Worm (Caenorhabditis elegans) whole organism, mixed stage, embryonic: Measurements from ENCODE around the gene F40G9.5.
A peak's percentile ranks its signal among the peaks of the same experiment; 100 is the strongest.

Experiments used
- M03D4.4 ChIP-seq: sonication (generic microtip); optimal IDR thresholded peaks from 2 replicates; lab custom pipeline; 2017; ENCODE audit warnings: mild to moderate bottlenecking, missing genetic modification characterization, missing compliant biosample characterization
- bed-3 ChIP-seq: fragments of 200-800 bp; sonication (Bioruptor generic); optimal IDR thresholded peaks from 3 replicates; lab custom pipeline; 2018; ENCODE audit warnings: mild to moderate bottlenecking, missing genetic modification characterization, moderate library complexity, missing compliant biosample characterization
- blmp-1 ChIP-seq: fragments of 150-350 bp; optimal IDR thresholded peaks from 2 replicates; lab custom pipeline; 2014; ENCODE audit warnings: missing biosample characterization, missing genetic modification characterization
- ceh-39 ChIP-seq: fragments of 150-350 bp; optimal IDR thresholded peaks from 2 replicates; lab custom pipeline; 2014; ENCODE audit warnings: missing biosample characterization, missing genetic modification characterization
- ceh-83 ChIP-seq: fragments of 200-800 bp; sonication (Bioruptor generic); optimal IDR thresholded peaks from 2 replicates; lab custom pipeline; 2018; ENCODE audit warnings: mild to moderate bottlenecking, missing genetic modification characterization, missing compliant biosample characterization
- ces-1 ChIP-seq: fragments of 150-350 bp; optimal IDR thresholded peaks from 2 replicates; lab custom pipeline; 2014; ENCODE audit warnings: missing biosample characterization, missing genetic modification reagents, missing genetic modification characterization
- drap-1 ChIP-seq: fragments of 200-800 bp; sonication (Bioruptor generic); optimal IDR thresholded peaks from 3 replicates; lab custom pipeline; 2018; ENCODE audit warnings: mild to moderate bottlenecking, missing genetic modification characterization, missing compliant biosample characterization
- elt-1 ChIP-seq: sonication (generic microtip); optimal IDR thresholded peaks from 2 replicates; lab custom pipeline; 2017; ENCODE audit warnings: missing genetic modification characterization, mild to moderate bottlenecking, missing compliant biosample characterization, antibody characterized with exemption, moderate library complexity, borderline replicate concordance; ENCODE audit not compliant: insufficient read depth
- elt-3 ChIP-seq: fragments of 150-350 bp; optimal IDR thresholded peaks from 2 replicates; lab custom pipeline; 2014; ENCODE audit warnings: missing biosample characterization, missing genetic modification characterization
- flh-1 ChIP-seq: fragments of 200-800 bp; sonication (Bioruptor generic); optimal IDR thresholded peaks from 2 replicates; lab custom pipeline; 2018; ENCODE audit warnings: mild to moderate bottlenecking, missing genetic modification characterization, moderate library complexity, missing compliant biosample characterization
- hlh-1 ChIP-seq: fragments of 150-350 bp; optimal IDR thresholded peaks from 2 replicates; lab custom pipeline; 2014; ENCODE audit warnings: missing biosample characterization, missing genetic modification reagents, missing genetic modification characterization
- lin-32 ChIP-seq: fragments of 200-800 bp; sonication (Bioruptor generic); optimal IDR thresholded peaks from 2 replicates; lab custom pipeline; 2018; ENCODE audit warnings: mild to moderate bottlenecking, missing genetic modification characterization, missing compliant biosample characterization
- mab-5 ChIP-seq: fragments of 150-350 bp; optimal IDR thresholded peaks from 2 replicates; lab custom pipeline; 2014; ENCODE audit warnings: missing biosample characterization, missing genetic modification characterization
- mep-1 ChIP-seq: fragments of 150-350 bp; optimal IDR thresholded peaks from 2 replicates; lab custom pipeline; 2017; ENCODE audit warnings: missing biosample characterization, missing genetic modification reagents, missing genetic modification characterization, inconsistent platforms
- mls-2 ChIP-seq: sonication (generic microtip); optimal IDR thresholded peaks from 2 replicates; lab custom pipeline; 2016; ENCODE audit warnings: mild to moderate bottlenecking, missing genetic modification characterization, moderate library complexity, missing compliant biosample characterization
- nhr-12 ChIP-seq: fragments of 150-350 bp; optimal IDR thresholded peaks from 2 replicates; lab custom pipeline; 2014; ENCODE audit warnings: missing biosample characterization, missing genetic modification characterization
- nhr-2 ChIP-seq: fragments of 150-350 bp; optimal IDR thresholded peaks from 2 replicates; lab custom pipeline; 2014; ENCODE audit warnings: missing biosample characterization, missing genetic modification characterization
- nhr-237 ChIP-seq: fragments of 150-350 bp; optimal IDR thresholded peaks from 2 replicates; lab custom pipeline; 2014; ENCODE audit warnings: missing biosample characterization, missing genetic modification characterization
- nhr-28 ChIP-seq: fragments of 150-350 bp; optimal IDR thresholded peaks from 2 replicates; lab custom pipeline; 2014; ENCODE audit warnings: missing biosample characterization, missing genetic modification characterization
- nhr-76 ChIP-seq: sonication (generic microtip); optimal IDR thresholded peaks from 2 replicates; lab custom pipeline; 2017; ENCODE audit warnings: missing biosample characterization, missing genetic modification characterization
- pha-4 ChIP-seq: fragments of 150-350 bp; optimal IDR thresholded peaks from 2 replicates; lab custom pipeline; 2018; ENCODE audit warnings: missing biosample characterization, missing genetic modification reagents, missing genetic modification characterization
- sem-2 ChIP-seq: fragments of 200-800 bp; sonication (Bioruptor generic); optimal IDR thresholded peaks from 2 replicates; lab custom pipeline; 2018; ENCODE audit warnings: mild to moderate bottlenecking, missing genetic modification characterization, missing compliant biosample characterization
- snpc-4 ChIP-seq: fragments of 150-350 bp; optimal IDR thresholded peaks from 2 replicates; lab custom pipeline; 2014; ENCODE audit warnings: missing biosample characterization, missing genetic modification characterization
- sptf-1 ChIP-seq: sonication (generic microtip); optimal IDR thresholded peaks from 2 replicates; lab custom pipeline; 2017; ENCODE audit warnings: mild to moderate bottlenecking, missing genetic modification characterization, moderate library complexity, missing compliant biosample characterization
- tbx-8 ChIP-seq: fragments of 200-800 bp; sonication (Bioruptor generic); optimal IDR thresholded peaks from 2 replicates; lab custom pipeline; 2018; ENCODE audit warnings: mild to moderate bottlenecking, missing genetic modification characterization, moderate library complexity, missing compliant biosample characterization
- unc-120 ChIP-seq: sonication (generic microtip); optimal IDR thresholded peaks from 2 replicates; lab custom pipeline; 2017; ENCODE audit warnings: missing genetic modification characterization, missing compliant biosample characterization; ENCODE audit not compliant: poor library complexity, severe bottlenecking
- unc-39 ChIP-seq: fragments of 150-350 bp; optimal IDR thresholded peaks from 2 replicates; lab custom pipeline; 2014; ENCODE audit warnings: missing biosample characterization, missing genetic modification characterization
- unc-62 ChIP-seq: fragments of 150-350 bp; optimal IDR thresholded peaks from 2 replicates; lab custom pipeline; 2014; ENCODE audit warnings: missing biosample characterization, missing genetic modification reagents, missing genetic modification characterization
- zip-8 ChIP-seq: fragments of 150-350 bp; optimal IDR thresholded peaks from 2 replicates; lab custom pipeline; 2014; ENCODE audit warnings: missing biosample characterization, missing genetic modification characterization

Gene F40G9.5

ce11 chrIII:187829-188228 is 6.8 kb downstream of the F40G9.5 start, which contains the start of gene mxl-2:
TSS of gene mxl-2 (minus strand) at chrIII:188131.
- TF ChIP-seq blmp-1 (tag; lab: Kevin White, UChicago) (no peak), bed-3 (GFP tag; lab: Kevin White, UChicago) (no peak), nhr-2 (tag; lab: Kevin White, UChicago) (no peak), M03D4.4 (tag; lab: Kevin White, UChicago) (no peak), nhr-76 (tag; lab: Kevin White, UChicago) (no peak), ceh-83 (GFP tag; lab: Kevin White, UChicago) (no peak), hlh-1 (tag; lab: Kevin White, UChicago) (no peak), zip-8 (tag; lab: Kevin White, UChicago) (no peak), tbx-8 (GFP tag; lab: Kevin White, UChicago) (no peak), mep-1 (tag; lab: Kevin White, UChicago) (no peak), lin-32 (GFP tag; lab: Kevin White, UChicago) (no peak), unc-62 (no peak), pha-4 (no peak)

ce11 chrIII:188426-188888 is 7.4 kb downstream of the F40G9.5 start, which contains the start of gene ubc-20:
TSS of gene ubc-20 (plus strand) at chrIII:188838.
- TF ChIP-seq elt-3 (tag; lab: Kevin White, UChicago): no peak
- TF ChIP-seq ceh-39 (tag; lab: Kevin White, UChicago): peak; percentile 41
- TF ChIP-seq ces-1 (GFP tag; lab: Kevin White, UChicago): peak; percentile 2
- no peak for TF ChIP-seq blmp-1 (tag; lab: Kevin White, UChicago)
- TF ChIP-seq snpc-4 (tag; lab: Kevin White, UChicago): no peak
- TF ChIP-seq zip-8 (tag; lab: Kevin White, UChicago): no peak
- TF ChIP-seq tbx-8 (GFP tag; lab: Kevin White, UChicago): no peak
- TF ChIP-seq unc-120: no peak
- TF ChIP-seq mab-5 (tag; lab: Kevin White, UChicago): no peak
- TF ChIP-seq nhr-237 (tag; lab: Kevin White, UChicago): peak; percentile 31
- no peak for TF ChIP-seq elt-1 (tag; lab: Kevin White, UChicago)
- TF ChIP-seq ceh-83 (GFP tag; lab: Kevin White, UChicago): no peak
- no peak for TF ChIP-seq nhr-2 (tag; lab: Kevin White, UChicago)
- no peak for TF ChIP-seq unc-39

- TF ChIP-seq drap-1 (GFP tag; lab: Kevin White, UChicago) (no peak), nhr-237 (tag; lab: Kevin White, UChicago) (no peak), lin-32 (GFP tag; lab: Kevin White, UChicago) (no peak), elt-3 (tag; lab: Kevin White, UChicago) (no peak), ceh-39 (tag; lab: Kevin White, UChicago) (no peak), nhr-28 (no peak), mep-1 (tag; lab: Kevin White, UChicago) (no peak), M03D4.4 (tag; lab: Kevin White, UChicago) (no peak), hlh-1 (tag; lab: Kevin White, UChicago) (no peak), ceh-83 (GFP tag; lab: Kevin White, UChicago) (no peak), zip-8 (tag; lab: Kevin White, UChicago) (no peak)
These were observed 8.2 kb downstream of the F40G9.5 start for ce11 chrIII:189280-189679.

ce11 chrIII:190686-191085 is 9.6 kb downstream of the F40G9.5 start, which contains the start of gene cox-17:
TSS of gene cox-17 (plus strand) at chrIII:190986.
- TF ChIP-seq elt-1 (tag; lab: Kevin White, UChicago) (no peak), pha-4 (no peak), flh-1 (no peak), snpc-4 (tag; lab: Kevin White, UChicago) (no peak), ces-1 (GFP tag; lab: Kevin White, UChicago) (no peak), bed-3 (GFP tag; lab: Kevin White, UChicago) (no peak), sptf-1 (tag; lab: Kevin White, UChicago) (no peak), nhr-76 (tag; lab: Kevin White, UChicago) (no peak), ceh-83 (GFP tag; lab: Kevin White, UChicago) (no peak), tbx-8 (GFP tag; lab: Kevin White, UChicago) (no peak), sem-2 (GFP tag; lab: Kevin White, UChicago) (no peak), zip-8 (tag; lab: Kevin White, UChicago) (no peak), blmp-1 (tag; lab: Kevin White, UChicago) (no peak), hlh-1 (tag; lab: Kevin White, UChicago) (no peak), elt-3 (tag; lab: Kevin White, UChicago) (no peak), unc-62 (no peak), mls-2 (tag; lab: Kevin White, UChicago) (no peak), nhr-12 (no peak)
